Worm (Caenorhabditis elegans): Measurements from ENCODE around the gene C17G10.10.
A peak's percentile ranks its signal among the peaks of the same experiment; 100 is the strongest.
"Not testable (repeated sequence)": the region's sequence is repeated elsewhere in the genome, so short reads cannot be mapped to it uniquely, and the experiment has no call there.

The C17G10.10 gene

ce11 chrII:5630851-5631401 lies 31.8 kb upstream of the C17G10.10 start, which contains the start of the genes F59E12.6 and npl-4.1:
Gene F59E12.6, minus strand, starts transcription at chrII:5630951.
Gene npl-4.1, plus strand, starts transcription at chrII:5631351.
- TF ChIP-seq unc-86 (tag; optimal IDR thresholded peaks at IDR 0.05); pag-3 (tag; optimal IDR thresholded peaks at IDR 0.05; ENCODE audit: borderline replicate concordance, insufficient read depth); lsy-2 (tag; optimal IDR thresholded peaks at IDR 0.05): not testable (repeated sequence)

- TF ChIP-seq fkh-4 (tag; optimal IDR thresholded peaks at IDR 0.05; ENCODE audit: borderline replicate concordance) = no peak
- TF ChIP-seq lin-14 (GFP tag; optimal IDR thresholded peaks at IDR 0.05) = no peak
- no peak for TF ChIP-seq hlh-17 (GFP tag; optimal IDR thresholded peaks at IDR 0.05; ENCODE audit: borderline replicate concordance)
- TF ChIP-seq skn-1 (tag; optimal IDR thresholded peaks at IDR 0.05) = no peak
- no peak for TF ChIP-seq nhr-19 (GFP tag; conservative IDR thresholded peaks at IDR 0.05)
- no peak for TF ChIP-seq fkh-8 (tag; optimal IDR thresholded peaks at IDR 0.05)
- no peak for TF ChIP-seq ceh-90 (tag; optimal IDR thresholded peaks at IDR 0.05)
- TF ChIP-seq lin-35 (GFP tag; optimal IDR thresholded peaks at IDR 0.05) = no peak
- no peak for TF ChIP-seq nhr-237 (tag; optimal IDR thresholded peaks at IDR 0.05)
- TF ChIP-seq ceh-88 (GFP tag; IDR thresholded peaks at IDR 0.05) = no peak
- TF ChIP-seq unc-30 (tag; optimal IDR thresholded peaks at IDR 0.05) = no peak
- TF ChIP-seq mab-9 (GFP tag; IDR thresholded peaks at IDR 0.05) = no peak
- TF ChIP-seq ztf-11 (tag; optimal IDR thresholded peaks at IDR 0.05) = no peak
- no peak for TF ChIP-seq dpl-1 (GFP tag; optimal IDR thresholded peaks at IDR 0.05)
- TF ChIP-seq vab-15 (tag; optimal IDR thresholded peaks at IDR 0.05) = no peak
- no peak for TF ChIP-seq sup-37 (GFP tag; optimal IDR thresholded peaks at IDR 0.05)
Observed at ce11 chrII:5628326-5628818, 29.2 kb upstream of the C17G10.10 start, which contains the start of gene F59E12.15. Gene F59E12.15, minus strand, starts transcription at chrII:5628376.

ce11 chrII:5622383-5622939 lies 23.3 kb upstream of the C17G10.10 start, which contains the start of the genes eif-3.L and npl-4.2:
Gene eif-3.L, minus strand, starts transcription at chrII:5622483.
Gene npl-4.2, plus strand, starts transcription at chrII:5622889.
- not testable (repeated sequence) for TF ChIP-seq lin-13 (GFP tag; optimal IDR thresholded peaks at IDR 0.05); grh-1 (GFP tag; IDR thresholded peaks at IDR 0.05); efl-1 (optimal IDR thresholded peaks at IDR 0.05); efl-1 (GFP tag; optimal IDR thresholded peaks at IDR 0.05 in 1 of 2)

- TF ChIP-seq pqm-1 (tag; optimal IDR thresholded peaks at IDR 0.05) (no peak), hlh-4 (tag; optimal IDR thresholded peaks at IDR 0.05) (no peak), sup-37 (GFP tag; optimal IDR thresholded peaks at IDR 0.05) (no peak), lsy-2 (tag; optimal IDR thresholded peaks at IDR 0.05) (peak in 1 of 2 experiments; percentile 6), ama-1 (optimal IDR thresholded peaks at IDR 0.05) (no peak), lin-14 (GFP tag; optimal IDR thresholded peaks at IDR 0.05) (peak; percentile 18), grh-1 (GFP tag; IDR thresholded peaks at IDR 0.05) (no peak), elt-2 (tag; optimal IDR thresholded peaks at IDR 0.05) (peak; percentile 20), nhr-71 (tag; optimal IDR thresholded peaks at IDR 0.05) (peak; percentile 13), lin-15B (tag; optimal IDR thresholded peaks at IDR 0.05) (no peak), lin-39 (tag; optimal IDR thresholded peaks at IDR 0.05) (no peak), snu-23 (GFP tag; optimal IDR thresholded peaks at IDR 0.05) (peak; percentile 1), elt-3 (tag; optimal IDR thresholded peaks at IDR 0.05) (peak in 2 of 6 experiments; percentile 6 to 18), Y116A8C.19 (tag; optimal IDR thresholded peaks at IDR 0.05; ENCODE audit: borderline replicate concordance) (no peak), skn-1 (tag; optimal IDR thresholded peaks at IDR 0.05) (no peak), nhr-85 (tag) (peak; percentile 56), C16A3.4 (tag; optimal IDR thresholded peaks at IDR 0.05) (peak; percentile 15), blmp-1 (tag; optimal IDR thresholded peaks at IDR 0.05) (peak; percentile 58), nhr-28 (tag; optimal IDR thresholded peaks at IDR 0.05) (no peak), nhr-20 (tag; optimal IDR thresholded peaks at IDR 0.05) (peak; percentile 77)
Observed at ce11 chrII:5619298-5619697, 20.1 kb upstream of the C17G10.10 start, which contains the start of gene dhs-6. Gene dhs-6, minus strand, starts transcription at chrII:5619319.

All from whole organism, L1 larva.